Worm (Caenorhabditis elegans) whole organism, young adult: Measurements from ENCODE around the gene fbxb-107.

ENCODE experiments used
- F49E8.2 ChIP-seq: sonication (generic microtip); optimal IDR thresholded peaks from 3 replicates; lab custom pipeline; 2017; ENCODE audit warnings: missing genetic modification characterization, mild to moderate bottlenecking, missing compliant biosample characterization, antibody characterized with exemption, moderate library complexity; ENCODE audit not compliant: insufficient read depth
- K12H6.12 ChIP-seq: fragments of 200-800 bp; sonication (Bioruptor generic); optimal IDR thresholded peaks from 2 replicates; lab custom pipeline; 2018; ENCODE audit warnings: mild to moderate bottlenecking, missing genetic modification characterization, missing compliant biosample characterization
- lin-54 ChIP-seq: fragments of 200-800 bp; sonication (Bioruptor generic); optimal IDR thresholded peaks from 2 replicates; lab custom pipeline; 2018; ENCODE audit warnings: mild to moderate bottlenecking, missing genetic modification characterization, missing compliant biosample characterization
- nfya-1 ChIP-seq: sonication (generic microtip); optimal IDR thresholded peaks from 2 replicates; lab custom pipeline; 2017; ENCODE audit warnings: antibody characterized with exemption, missing compliant biosample characterization, missing genetic modification characterization, borderline replicate concordance; ENCODE audit not compliant: insufficient read depth
- sea-2 ChIP-seq: fragments of 200-800 bp; sonication (Bioruptor generic); IDR thresholded peaks from 2 replicates; pipeline ENCODE4 v1.3.6; 2022; ENCODE audit warnings: missing genetic modification characterization, missing compliant biosample characterization
- ztf-18 ChIP-seq: sonication (generic microtip); optimal IDR thresholded peaks from 2 replicates; lab custom pipeline; 2016; ENCODE audit warnings: missing genotype, mild to moderate bottlenecking, missing genetic modification characterization, missing compliant biosample characterization
- ztf-22 ChIP-seq: fragments of 200-800 bp; sonication (Bioruptor generic); optimal IDR thresholded peaks from 2 replicates; lab custom pipeline; 2018; ENCODE audit warnings: mild to moderate bottlenecking, missing genetic modification characterization, moderate library complexity, missing compliant biosample characterization

DNA sequence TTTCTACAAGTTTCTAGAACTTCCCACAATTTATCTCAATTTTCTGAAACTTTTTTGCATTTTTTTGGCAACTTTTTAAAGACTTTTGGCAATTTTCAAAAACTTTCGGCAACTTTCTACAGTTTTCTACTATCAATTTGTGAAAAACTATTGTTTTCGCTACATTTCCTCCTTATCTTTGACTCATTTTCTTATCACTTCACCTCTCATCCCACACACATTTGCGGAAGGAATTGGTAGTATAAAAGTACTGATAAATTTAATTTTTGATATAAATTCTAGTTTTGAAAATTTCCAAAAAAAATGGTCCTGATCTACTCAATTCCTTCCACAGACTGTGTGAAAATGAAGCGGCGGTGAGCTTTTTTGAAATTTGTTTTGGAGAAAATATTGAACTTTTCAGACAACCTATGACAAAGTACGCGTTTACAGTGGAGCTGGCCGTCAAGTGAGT lies 8.9 kb upstream of the fbxb-107 start, which contains the start of gene F29A7.4:
- no peak for TF ChIP-seq nfya-1 (tag; lab: Kevin White, UChicago)
- no peak for TF ChIP-seq lin-54
- no peak for TF ChIP-seq sea-2 (GFP tag; lab: Robert Waterston, UW)
- no peak for TF ChIP-seq F49E8.2 (tag; lab: Kevin White, UChicago)
- no peak for TF ChIP-seq K12H6.12 (tag; lab: Kevin White, UChicago)
- no peak for TF ChIP-seq ztf-22 (GFP tag; lab: Kevin White, UChicago)
- TF ChIP-seq ztf-18 (tag; lab: Kevin White, UChicago): no peak
